Fruit fly (Drosophila melanogaster) whole organism, prepupa: ENCODE results near the gene Ctr1A.

Experiments
- Blimp-1 ChIP-seq: fragments of 200-800 bp; sonication (Bioruptor generic); optimal IDR thresholded peaks from 3 replicates; lab custom pipeline; 2017; ENCODE audit warnings: missing biosample characterization, missing genetic modification characterization, mild to moderate bottlenecking, moderate library complexity, missing genetic modification reagents
- CG10631 ChIP-seq: fragments of 200-800 bp; sonication (Bioruptor generic); optimal IDR thresholded peaks from 2 replicates; lab custom pipeline; 2016; ENCODE audit warnings: missing biosample characterization, missing genetic modification characterization
- CG10669 ChIP-seq: fragments of 200-800 bp; sonication (Bioruptor generic); optimal IDR thresholded peaks from 3 replicates; lab custom pipeline; 2018; ENCODE audit warnings: missing biosample characterization, mild to moderate bottlenecking, missing genetic modification characterization, moderate library complexity
- CG11294 ChIP-seq: fragments of 200-800 bp; sonication (Bioruptor generic); IDR thresholded peaks from 2 replicates; pipeline ENCODE4 v1.3.6; 2022; ENCODE audit warnings: missing biosample characterization, missing genetic modification characterization
- CG11762 ChIP-seq: fragments of 200-800 bp; sonication (Bioruptor generic); optimal IDR thresholded peaks from 3 replicates; lab custom pipeline; 2016; ENCODE audit warnings: missing biosample characterization, missing genetic modification characterization; ENCODE audit not compliant: insufficient read depth
- CG15336 ChIP-seq: fragments of 200-800 bp; sonication (Bioruptor generic); IDR thresholded peaks from 2 replicates; pipeline ENCODE4 v1.3.6; 2022; ENCODE audit warnings: missing biosample characterization, missing genetic modification characterization
- CG1621 ChIP-seq: fragments of 200-800 bp; sonication (Bioruptor generic); optimal IDR thresholded peaks from 3 replicates; lab custom pipeline; 2018; ENCODE audit warnings: missing biosample characterization, mild to moderate bottlenecking, missing genetic modification characterization
- CG16779 ChIP-seq: fragments of 200-800 bp; sonication (Bioruptor generic); optimal IDR thresholded peaks from 3 replicates; lab custom pipeline; 2017; ENCODE audit warnings: missing biosample characterization, mild to moderate bottlenecking, missing genetic modification characterization
- CG31627 ChIP-seq: fragments of 200-800 bp; sonication (Bioruptor generic); optimal IDR thresholded peaks from 3 replicates; lab custom pipeline; 2016; ENCODE audit warnings: missing biosample characterization, missing genetic modification characterization
- CG32006 ChIP-seq: fragments of 200-800 bp; sonication (Bioruptor generic); optimal IDR thresholded peaks from 3 replicates; lab custom pipeline; 2017; ENCODE audit warnings: missing biosample characterization, mild to moderate bottlenecking, missing genetic modification characterization
- CG3919 ChIP-seq: fragments of 200-800 bp; sonication (Bioruptor generic); optimal IDR thresholded peaks from 3 replicates; lab custom pipeline; 2016; ENCODE audit warnings: missing biosample characterization, missing genetic modification characterization
- CG4318 ChIP-seq: fragments of 200-800 bp; sonication (Bioruptor generic); optimal IDR thresholded peaks from 3 replicates; lab custom pipeline; 2017; ENCODE audit warnings: missing biosample characterization, mild to moderate bottlenecking, missing genetic modification characterization
- CG6163 ChIP-seq: fragments of 200-800 bp; sonication (Bioruptor generic); IDR thresholded peaks from 3 replicates; pipeline ENCODE4 v1.3.6; 2022; ENCODE audit warnings: missing biosample characterization, missing genetic modification characterization
- CG6276 ChIP-seq: fragments of 200-800 bp; sonication (Bioruptor generic); optimal IDR thresholded peaks from 2 replicates; lab custom pipeline; 2017; ENCODE audit warnings: missing biosample characterization, mild to moderate bottlenecking, missing genetic modification characterization
- CG6792 ChIP-seq: fragments of 200-800 bp; sonication (Bioruptor generic); optimal IDR thresholded peaks from 3 replicates; lab custom pipeline; 2016; ENCODE audit warnings: missing biosample characterization, missing genetic modification characterization
- CG6854 ChIP-seq: fragments of 200-800 bp; sonication (Bioruptor generic); optimal IDR thresholded peaks from 2 replicates; lab custom pipeline; 2017; ENCODE audit warnings: missing biosample characterization, mild to moderate bottlenecking, missing genetic modification characterization
- CG7368 ChIP-seq: fragments of 200-800 bp; sonication (Bioruptor generic); optimal IDR thresholded peaks from 3 replicates; lab custom pipeline; 2016; ENCODE audit warnings: missing biosample characterization, missing genetic modification characterization
- CG8119 ChIP-seq: fragments of 200-800 bp; sonication (Bioruptor generic); IDR thresholded peaks from 3 replicates; pipeline ENCODE4 v1.3.6; 2022; ENCODE audit warnings: missing biosample characterization, missing genetic modification characterization
- CG8632 ChIP-seq: fragments of 200-800 bp; sonication (Bioruptor generic); optimal IDR thresholded peaks from 3 replicates; lab custom pipeline; 2016; ENCODE audit warnings: missing biosample characterization, missing genetic modification characterization
- Eip75B ChIP-seq: fragments of 200-800 bp; sonication (Bioruptor generic); optimal IDR thresholded peaks from 3 replicates; lab custom pipeline; 2016; ENCODE audit warnings: missing biosample characterization, missing genetic modification characterization
- Eip78C ChIP-seq: fragments of 200-800 bp; sonication (Bioruptor generic); peaks from one replicate; lab custom pipeline; 2016; ENCODE audit warnings: missing biosample characterization, missing genetic modification characterization
- Ets21C ChIP-seq: fragments of 200-800 bp; sonication (Bioruptor generic); optimal IDR thresholded peaks from 3 replicates; lab custom pipeline; 2016; ENCODE audit warnings: missing biosample characterization, missing genetic modification characterization
- Ets96B ChIP-seq: fragments of 200-800 bp; optimal IDR thresholded peaks from 2 replicates; lab custom pipeline; 2019; ENCODE audit warnings: missing biosample characterization, mild to moderate bottlenecking, missing genetic modification characterization, moderate library complexity
- Gug ChIP-seq: fragments of 200-800 bp; sonication (Bioruptor generic); IDR thresholded peaks from 2 replicates; pipeline ENCODE4 v1.3.6; 2022; ENCODE audit warnings: missing biosample characterization, missing genetic modification characterization
- Hr38 ChIP-seq: sonication (Bioruptor generic); optimal IDR thresholded peaks from 2 replicates; lab custom pipeline; 2016; ENCODE audit warnings: missing biosample characterization, missing genetic modification characterization
- Hr39 ChIP-seq: fragments of 200-800 bp; sonication (Bioruptor generic); optimal IDR thresholded peaks from 2 replicates; lab custom pipeline; 2016; ENCODE audit warnings: missing biosample characterization, missing genetic modification characterization
- Hr4 ChIP-seq: fragments of 200-800 bp; sonication (Bioruptor generic); optimal IDR thresholded peaks from 3 replicates; lab custom pipeline; 2016; ENCODE audit warnings: missing biosample characterization, missing genetic modification characterization
- Lpt ChIP-seq: fragments of 200-800 bp; sonication (Bioruptor generic); optimal IDR thresholded peaks from 3 replicates; lab custom pipeline; 2016; ENCODE audit warnings: missing biosample characterization, missing genetic modification characterization
- Met ChIP-seq: fragments of 200-800 bp; sonication (Bioruptor generic); optimal IDR thresholded peaks from 3 replicates; lab custom pipeline; 2016; ENCODE audit warnings: missing biosample characterization, missing genetic modification characterization
- OdsH ChIP-seq: fragments of 200-800 bp; sonication (Bioruptor generic); optimal IDR thresholded peaks from 3 replicates; lab custom pipeline; 2016; ENCODE audit warnings: missing biosample characterization, missing genetic modification characterization
- Smox ChIP-seq: fragments of 200-800 bp; sonication (Bioruptor generic); optimal IDR thresholded peaks from 3 replicates; lab custom pipeline; 2016; ENCODE audit warnings: missing biosample characterization, missing genetic modification characterization
- Sox102F ChIP-seq: fragments of 200-800 bp; sonication (Bioruptor generic); optimal IDR thresholded peaks from 2 replicates; lab custom pipeline; 2016; ENCODE audit warnings: missing biosample characterization, mild to moderate bottlenecking, missing genetic modification characterization
- Sox14 ChIP-seq: fragments of 200-800 bp; sonication (Bioruptor generic); optimal IDR thresholded peaks from 3 replicates; lab custom pipeline; 2016; ENCODE audit warnings: missing biosample characterization, missing genetic modification characterization
- Sox15 ChIP-seq: fragments of 200-800 bp; sonication (Bioruptor generic); optimal IDR thresholded peaks from 3 replicates; lab custom pipeline; 2016; ENCODE audit warnings: missing biosample characterization, missing genetic modification characterization
- achi ChIP-seq: fragments of 200-800 bp; sonication (Bioruptor generic); optimal IDR thresholded peaks from 3 replicates; lab custom pipeline; 2016; ENCODE audit warnings: missing biosample characterization, missing genetic modification characterization
- cyc ChIP-seq: fragments of 200-800 bp; sonication (Bioruptor generic); optimal IDR thresholded peaks from 3 replicates; lab custom pipeline; 2016; ENCODE audit warnings: missing biosample characterization, missing genetic modification characterization
- dac ChIP-seq: fragments of 200-800 bp; sonication (Bioruptor generic); optimal IDR thresholded peaks from 2 replicates; lab custom pipeline; 2017; ENCODE audit warnings: missing biosample characterization, mild to moderate bottlenecking, missing genetic modification characterization
- dsx ChIP-seq: fragments of 200-800 bp; optimal IDR thresholded peaks from 3 replicates; lab custom pipeline; 2019; ENCODE audit warnings: missing biosample characterization, mild to moderate bottlenecking, missing genetic modification characterization, moderate library complexity; ENCODE audit not compliant: poor library complexity, severe bottlenecking
- esn ChIP-seq: fragments of 200-800 bp; sonication (Bioruptor generic); optimal IDR thresholded peaks from 2 replicates; lab custom pipeline; 2016; ENCODE audit warnings: missing biosample characterization, mild to moderate bottlenecking, missing genetic modification characterization, moderate library complexity
- fd59A ChIP-seq: fragments of 200-800 bp; sonication (Bioruptor generic); optimal IDR thresholded peaks from 2 replicates; lab custom pipeline; 2017; ENCODE audit warnings: missing biosample characterization, mild to moderate bottlenecking, missing genetic modification characterization, missing genetic modification reagents
- fkh ChIP-seq: fragments of 200-800 bp; sonication (Bioruptor generic); optimal IDR thresholded peaks from 3 replicates; lab custom pipeline; 2017; ENCODE audit warnings: missing biosample characterization, mild to moderate bottlenecking, missing genetic modification characterization, moderate library complexity
- lz ChIP-seq: fragments of 200-800 bp; sonication (Bioruptor generic); optimal IDR thresholded peaks from 3 replicates; lab custom pipeline; 2016; ENCODE audit warnings: missing biosample characterization, missing genetic modification characterization
- pdm3 ChIP-seq: fragments of 200-800 bp; sonication (Bioruptor generic); optimal IDR thresholded peaks from 3 replicates; lab custom pipeline; 2016; ENCODE audit warnings: missing biosample characterization, missing genetic modification characterization
- spab ChIP-seq: fragments of 200-800 bp; sonication (Bioruptor generic); optimal IDR thresholded peaks from 2 replicates; lab custom pipeline; 2017; ENCODE audit warnings: missing biosample characterization, mild to moderate bottlenecking, missing genetic modification characterization, missing genetic modification reagents
- ss ChIP-seq, 2 experiments: fragments of 200-800 bp; sonication (Bioruptor generic); optimal IDR thresholded peaks; 2 replicates in 1 of 2; 3 replicates in 1 of 2; lab custom pipeline; 2017 to 2018; ENCODE audit warnings: mild to moderate bottlenecking in 2 of 2, missing biosample characterization in 2 of 2, missing genetic modification characterization in 2 of 2, moderate library complexity in 1 of 2
- svp ChIP-seq: fragments of 200-800 bp; sonication (Bioruptor generic); peaks from one replicate; lab custom pipeline; 2016; ENCODE audit warnings: missing biosample characterization, missing genetic modification characterization
- topi ChIP-seq: fragments of 200-800 bp; sonication (Bioruptor generic); optimal IDR thresholded peaks from 3 replicates; lab custom pipeline; 2016; ENCODE audit warnings: missing biosample characterization, missing genetic modification characterization

The Ctr1A gene

dm6 chrX:6641602-6642001 is 19.8 kb upstream of the Ctr1A start (continued):
- peak; percentile 53; the same call in 1 of the 3 replicates for TF ChIP-seq CG8119 (GFP tag; lab: Robert Waterston, UW)
- no peak for TF ChIP-seq Sox15 (GFP tag; lab: Kevin White, UChicago)
- no peak for TF ChIP-seq CG8632 (GFP tag; lab: Kevin White, UChicago)
- TF ChIP-seq Eip75B (GFP tag; lab: Kevin White, UChicago) = peak; percentile 50
- peak; percentile 5 for TF ChIP-seq CG7368 (GFP tag; lab: Kevin White, UChicago)
- peak; percentile 16 for TF ChIP-seq Hr39 (GFP tag; lab: Kevin White, UChicago)
- TF ChIP-seq topi (GFP tag; lab: Kevin White, UChicago) = peak; percentile 6
- TF ChIP-seq CG3919 (GFP tag; lab: Kevin White, UChicago) = peak; percentile 42
- TF ChIP-seq CG15336 (GFP tag; lab: Robert Waterston, UW) = peak; percentile 67
- TF ChIP-seq pdm3 = peak; percentile 48

dm6 chrX:6642593-6643257 is 18.7 kb upstream of the Ctr1A start:
- TF ChIP-seq CG6854 (GFP tag; lab: Kevin White, UChicago) (no peak), esn (peak; percentile 66), OdsH (GFP tag; lab: Kevin White, UChicago) (peak; percentile 43), Blimp-1 (GFP tag; lab: Kevin White, UChicago) (peak; percentile 11), CG6276 (GFP tag; lab: Kevin White, UChicago) (peak; percentile 34), pdm3 (peak; percentile 60), CG8119 (GFP tag; lab: Robert Waterston, UW) (peak; percentile 77), CG10669 (GFP tag; lab: Kevin White, UChicago) (peak; percentile 35), Lpt (GFP tag; lab: Kevin White, UChicago) (no peak), fkh (GFP tag; lab: Kevin White, UChicago) (no peak), Sox15 (GFP tag; lab: Kevin White, UChicago) (no peak), Eip75B (GFP tag; lab: Kevin White, UChicago) (peak; percentile 64), Gug (GFP tag; lab: Robert Waterston, UW) (0 out of 2 replicates have a peak, but pooled peaks have one; percentile 39), Ets96B (peak; percentile 57), topi (GFP tag; lab: Kevin White, UChicago) (peak; percentile 53), Ets21C (GFP tag; lab: Kevin White, UChicago) (peak; percentile 38), Eip78C (peak; percentile 85), CG31627 (GFP tag; lab: Kevin White, UChicago) (peak; percentile 32), cyc (GFP tag; lab: Kevin White, UChicago) (peak; percentile 44), dac (GFP tag; lab: Kevin White, UChicago) (no peak), fd59A (peak; percentile 8), CG1621 (peak; percentile 15), ss (GFP tag; optimal IDR thresholded peaks at IDR 0.05; lab: Kevin White, UChicago) (peak; percentile 29 to 32), Sox14 (GFP tag; lab: Kevin White, UChicago) (peak; percentile 50), CG3919 (GFP tag; lab: Kevin White, UChicago) (peak; percentile 51), CG4318 (GFP tag; lab: Kevin White, UChicago) (no peak), CG32006 (peak; percentile 59), Hr38 (GFP tag; lab: Kevin White, UChicago) (no peak), CG11762 (GFP tag; lab: Kevin White, UChicago) (peak; percentile 15), dsx (GFP tag; lab: Kevin White, UChicago) (peak; percentile 36), Sox102F (peak; percentile 56), spab (GFP tag; lab: Kevin White, UChicago) (no peak), CG11294 (GFP tag; lab: Robert Waterston, UW) (peak; percentile 42; the same call in 1 of the 2 replicates), CG6163 (GFP tag; lab: Robert Waterston, UW) (peak; percentile 80), lz (GFP tag; lab: Kevin White, UChicago) (peak; percentile 61), CG16779 (tag; lab: Kevin White, UChicago) (no peak), CG10631 (peak; percentile 61), CG7368 (GFP tag; lab: Kevin White, UChicago) (peak; percentile 48), Met (GFP tag; lab: Kevin White, UChicago) (peak; percentile 61), Hr4 (GFP tag; lab: Kevin White, UChicago) (peak; percentile 61), achi (GFP tag; lab: Kevin White, UChicago) (peak; percentile 58), svp (GFP tag; lab: Kevin White, UChicago) (peak; percentile 84), Smox (GFP tag; lab: Kevin White, UChicago) (peak; percentile 54), CG6792 (GFP tag; lab: Kevin White, UChicago) (peak; percentile 55)
